Fruit fly (Drosophila melanogaster): Measurements from ENCODE around the gene rtp.

- no peak for TF ChIP-seq br (optimal IDR thresholded peaks at IDR 0.05)
- no peak for TF ChIP-seq HmgD (GFP tag; optimal IDR thresholded peaks at IDR 0.05)
- no peak for TF ChIP-seq CG8290 (GFP tag; optimal IDR thresholded peaks at IDR 0.05)
- no peak for TF ChIP-seq CG8290 (tag; optimal IDR thresholded peaks at IDR 0.05)
- TF ChIP-seq Dll (GFP tag; IDR thresholded peaks at IDR 0.05; ENCODE audit: partially characterized antibody), result 0 out of 4 replicates have a peak, but pooled peaks have one; percentile 16
- TF ChIP-seq az2 (GFP tag; optimal IDR thresholded peaks at IDR 0.05), result no peak
- no peak for TF ChIP-seq Hey (tag; optimal IDR thresholded peaks at IDR 0.05)
- TF ChIP-seq sim (GFP tag; IDR thresholded peaks at IDR 0.05), result no peak
Measured at dm6 chr3R:5216308-5216765, 20.8 kb downstream of the rtp start.
